Worm (Caenorhabditis elegans): Measurements from ENCODE around the gene Y50D4A.10.

DNA sequence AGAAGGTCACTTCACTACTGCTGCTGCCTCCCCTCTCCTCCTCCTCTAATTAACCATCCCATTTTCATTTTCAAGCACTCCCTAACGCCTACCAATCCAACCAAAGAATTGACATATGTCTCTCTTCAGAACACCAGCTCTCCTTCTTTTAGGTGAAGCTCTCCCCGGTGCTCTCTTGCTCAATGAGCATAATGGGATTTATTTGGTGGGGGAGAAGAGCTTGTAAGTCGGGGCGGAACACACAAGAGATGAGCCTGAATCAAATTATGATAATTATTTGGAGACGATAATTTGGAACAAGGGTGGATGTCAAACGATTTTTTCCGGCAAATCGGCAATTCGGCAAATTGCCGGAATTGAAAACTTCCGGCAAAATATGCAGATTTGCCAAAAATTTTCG is 32.4 kb upstream of the Y50D4A.10 start:
- TF ChIP-seq T22C8.4 (GFP tag; IDR thresholded peaks at IDR 0.05) (no peak), klf-2 (GFP tag; conservative IDR thresholded peaks at IDR 0.05) (no peak), ztf-23 (GFP tag; IDR thresholded peaks at IDR 0.05) (no peak)

All from whole organism, midembryonic.